Worm (Caenorhabditis elegans): ENCODE results near the gene R11G10.4.

Gene R11G10.4

DNA sequence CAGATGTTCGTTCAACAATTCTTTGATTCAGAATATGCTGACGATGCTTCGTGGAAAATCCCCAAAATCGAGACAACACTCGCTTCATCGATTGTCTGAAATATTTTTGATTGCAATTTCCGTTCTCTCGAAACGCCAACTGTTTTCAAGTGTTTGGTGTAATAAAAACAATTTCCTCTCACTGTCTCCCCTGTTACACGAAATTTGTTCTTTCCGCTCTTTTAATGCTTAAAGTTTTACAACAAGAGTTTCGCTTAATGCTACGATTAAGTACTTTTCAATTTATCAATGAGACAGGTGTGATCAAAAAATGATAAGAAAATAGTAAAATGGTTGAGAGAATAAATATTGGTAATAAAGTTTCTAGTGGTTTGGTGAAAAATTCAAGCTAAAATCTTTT lies 49.9 kb downstream of the R11G10.4 start, which contains the start of gene C56A3.6:
TSS of gene C56A3.6 (minus strand) at position 101 of the 400 bp plus-strand sequence.
- TF ChIP-seq C34F6.9 (tag; optimal IDR thresholded peaks at IDR 0.05) = no peak
- TF ChIP-seq nhr-11 (tag; optimal IDR thresholded peaks at IDR 0.05) = no peak
- no peak for TF ChIP-seq alr-1 (tag; optimal IDR thresholded peaks at IDR 0.05)
- no peak for TF ChIP-seq mbf-1 (tag; optimal IDR thresholded peaks at IDR 0.05)
- no peak for TF ChIP-seq dmd-4 (tag; optimal IDR thresholded peaks at IDR 0.05)
- TF ChIP-seq nhr-12 (tag; optimal IDR thresholded peaks at IDR 0.05) = no peak
- TF ChIP-seq zag-1 (tag; optimal IDR thresholded peaks at IDR 0.05) = no peak
- no peak for TF ChIP-seq nhr-25 (tag; optimal IDR thresholded peaks at IDR 0.05)
- TF ChIP-seq unc-39 (tag; optimal IDR thresholded peaks at IDR 0.05) = no peak
- TF ChIP-seq fos-1 (tag; optimal IDR thresholded peaks at IDR 0.05) = no peak
- TF ChIP-seq sma-3 (GFP tag; optimal IDR thresholded peaks at IDR 0.05) = no peak
- TF ChIP-seq crh-2 (tag; optimal IDR thresholded peaks at IDR 0.05) = no peak
- TF ChIP-seq ztf-1 (GFP tag; conservative IDR thresholded peaks at IDR 0.05) = no peak

Data from whole organism, L2 larva.